Fruit fly (Drosophila melanogaster): ENCODE data around the gene unc-13-4A.
A peak's percentile ranks its signal among the peaks of the same experiment; 100 is the strongest.

Gene unc-13-4A

dm6 chr3L:7344965-7345427 lies 32.3 kb upstream of the unc-13-4A start, which contains the start of gene Cln7 (continued):
- TF ChIP-seq slbo (GFP tag; IDR thresholded peaks at IDR 0.05) (no peak), CG3407 (GFP tag; optimal IDR thresholded peaks at IDR 0.05) (no peak), pb (GFP tag; optimal IDR thresholded peaks at IDR 0.05) (no peak), dan (GFP tag; IDR thresholded peaks at IDR 0.05) (no peak), C15 (GFP tag; IDR thresholded peaks at IDR 0.05) (peak; percentile 29; the same call in 1 of the 3 replicates), org-1 (GFP tag; optimal IDR thresholded peaks at IDR 0.05) (no peak), Dref (GFP tag; IDR thresholded peaks at IDR 0.05) (peak; percentile 19; the same call in 1 of the 2 replicates), CG18476 (GFP tag; optimal IDR thresholded peaks at IDR 0.05) (no peak), al (GFP tag; IDR thresholded peaks at IDR 0.05) (no peak), CG18599 (GFP tag; optimal IDR thresholded peaks at IDR 0.05) (peak; percentile 31), Hr51 (GFP tag; optimal IDR thresholded peaks at IDR 0.05) (no peak), CG7987 (GFP tag; optimal IDR thresholded peaks at IDR 0.05) (peak; percentile 53), NFAT (GFP tag; IDR thresholded peaks at IDR 0.05) (peak; percentile 50; the same call in 1 of the 2 replicates), Doc3 (GFP tag; IDR thresholded peaks at IDR 0.05; ENCODE audit: partially characterized antibody) (no peak), sob (GFP tag; IDR thresholded peaks at IDR 0.05) (peak; percentile 35; the same call in 1 of the 2 replicates), CG12236 (GFP tag; optimal IDR thresholded peaks at IDR 0.05) (no peak), CG12155 (GFP tag; optimal IDR thresholded peaks at IDR 0.05) (no peak), Atf3 (GFP tag; optimal IDR thresholded peaks at IDR 0.05) (no peak), CG11695 (GFP tag; IDR thresholded peaks at IDR 0.05) (0 out of 3 replicates have a peak, but pooled peaks have one; percentile 17), CG4424 (GFP tag; optimal IDR thresholded peaks at IDR 0.05) (no peak), CG42726 (GFP tag; IDR thresholded peaks at IDR 0.05; ENCODE audit: partially characterized antibody) (peak; percentile 38; the same call in 1 of the 2 replicates), pzg (GFP tag; optimal IDR thresholded peaks at IDR 0.05) (no peak), insv (GFP tag; optimal IDR thresholded peaks at IDR 0.05) (peak in 1 of 2 experiments; percentile 46), kay (GFP tag; optimal IDR thresholded peaks at IDR 0.05) (peak; percentile 8), Fer3 (tag; optimal IDR thresholded peaks at IDR 0.05) (no peak), CG14441 (GFP tag; IDR thresholded peaks at IDR 0.05) (no peak), CG11560 (tag; IDR thresholded peaks at IDR 0.05) (no peak), zfh2 (GFP tag; optimal IDR thresholded peaks at IDR 0.05) (no peak), Ets97D (GFP tag; optimal IDR thresholded peaks at IDR 0.05) (peak; percentile 9), Dp (GFP tag; optimal IDR thresholded peaks at IDR 0.05) (no peak), CG12942 (GFP tag; optimal IDR thresholded peaks at IDR 0.05) (no peak), dmrt11E (tag; optimal IDR thresholded peaks at IDR 0.05) (no peak), Meics (GFP tag; optimal IDR thresholded peaks at IDR 0.05) (peak; percentile 10), Adf1 (GFP tag; IDR thresholded peaks at IDR 0.05) (peak; percentile 85), CG7271 (tag; optimal IDR thresholded peaks at IDR 0.05) (no peak), CG10274 (GFP tag; optimal IDR thresholded peaks at IDR 0.05) (no peak), fd96Cb (tag; optimal IDR thresholded peaks at IDR 0.05) (no peak), CG31224 (GFP tag; IDR thresholded peaks at IDR 0.05) (no peak), GATAe (GFP tag; conservative IDR thresholded peaks at IDR 0.05) (no peak), trem (tag; optimal IDR thresholded peaks at IDR 0.05) (peak; percentile 31), Dip3 (GFP tag; optimal IDR thresholded peaks at IDR 0.05) (no peak), ase (GFP tag; IDR thresholded peaks at IDR 0.05) (no peak; the same call in 2 of the 3 replicates), CG8281 (tag; optimal IDR thresholded peaks at IDR 0.05) (no peak), cad (GFP tag; optimal IDR thresholded peaks at IDR 0.05) (no peak), CG10543 (GFP tag; optimal IDR thresholded peaks at IDR 0.05) (peak; percentile 56), CG8765 (GFP tag; IDR thresholded peaks at IDR 0.05) (peak; percentile 71; the same call in 1 of the 2 replicates), CTCF (GFP tag; optimal IDR thresholded peaks at IDR 0.05) (peak; percentile 50), tgo (GFP tag; IDR thresholded peaks at IDR 0.05) (no peak), Dip2 (GFP tag; IDR thresholded peaks at IDR 0.05) (no peak), CkIIα-i1 (GFP tag; IDR thresholded peaks at IDR 0.05) (no peak), Hmx (GFP tag; optimal IDR thresholded peaks at IDR 0.05) (no peak), ato (GFP tag; IDR thresholded peaks at IDR 0.05; ENCODE audit: partially characterized antibody) (peak; percentile 41; the same call in 1 of the 2 replicates)
